Fruit fly (Drosophila melanogaster) whole organism, embryonic: ENCODE data around the gene CG3091.

Experiments
- Antp ChIP-seq: fragments of 200-800 bp; sonication (Bioruptor generic); optimal IDR thresholded peaks from 3 replicates; lab custom pipeline; 2016; ENCODE audit warnings: missing biosample characterization, missing genetic modification characterization
- CG1024 ChIP-seq: fragments of 200-800 bp; sonication (Bioruptor generic); IDR thresholded peaks from 2 replicates; pipeline ENCODE4 v1.3.6; 2022; ENCODE audit warnings: missing biosample characterization, missing genetic modification characterization
- CG12104 ChIP-seq: fragments of 200-800 bp; sonication (Bioruptor generic); optimal IDR thresholded peaks from 3 replicates; lab custom pipeline; 2016; ENCODE audit warnings: missing biosample characterization, missing genetic modification characterization
- CG12155 ChIP-seq: fragments of 200-800 bp; sonication (Bioruptor generic); optimal IDR thresholded peaks from 3 replicates; lab custom pipeline; 2016; ENCODE audit warnings: missing biosample characterization, missing genetic modification characterization
- CG12391 ChIP-seq: fragments of 200-800 bp; sonication (Bioruptor generic); optimal IDR thresholded peaks from 3 replicates; lab custom pipeline; 2018; ENCODE audit warnings: missing biosample characterization, mild to moderate bottlenecking, missing genetic modification characterization, moderate library complexity
- CG18011 ChIP-seq: fragments of 200-800 bp; sonication (Bioruptor generic); optimal IDR thresholded peaks from 2 replicates; lab custom pipeline; 2017; ENCODE audit warnings: missing biosample characterization, missing genetic modification characterization, mild to moderate bottlenecking, moderate library complexity, missing genotype
- CG1832 ChIP-seq: fragments of 200-800 bp; sonication (Bioruptor generic); optimal IDR thresholded peaks from 2 replicates; lab custom pipeline; 2017; ENCODE audit warnings: missing biosample characterization, mild to moderate bottlenecking, missing genetic modification characterization, inconsistent platforms
- CG18476 ChIP-seq: fragments of 200-800 bp; sonication (Bioruptor generic); optimal IDR thresholded peaks from 2 replicates; lab custom pipeline; 2016; ENCODE audit warnings: missing biosample characterization, mild to moderate bottlenecking, missing genetic modification characterization
- CG18764 ChIP-seq: fragments of 200-800 bp; sonication (Bioruptor generic); optimal IDR thresholded peaks from 3 replicates; lab custom pipeline; 2016; ENCODE audit warnings: missing biosample characterization, missing genetic modification characterization
- CG2199 ChIP-seq: fragments of 200-800 bp; sonication (Bioruptor generic); IDR thresholded peaks from 3 replicates; pipeline ENCODE4 v1.3.6; 2022; ENCODE audit warnings: missing biosample characterization, missing genetic modification characterization
- CG2678 ChIP-seq: fragments of 200-800 bp; sonication (Bioruptor generic); optimal IDR thresholded peaks from 3 replicates; lab custom pipeline; 2019; ENCODE audit warnings: missing biosample characterization, mild to moderate bottlenecking, missing genetic modification characterization, moderate library complexity
- CG4360 ChIP-seq: fragments of 200-800 bp; sonication (Bioruptor generic); IDR thresholded peaks from 2 replicates; pipeline ENCODE4 v1.3.6; 2022; ENCODE audit warnings: missing biosample characterization, missing genetic modification characterization
- CG4404 ChIP-seq: fragments of 200-800 bp; sonication (Bioruptor generic); IDR thresholded peaks from 2 replicates; pipeline ENCODE4 v1.3.6; 2022; ENCODE audit warnings: missing biosample characterization, missing genetic modification characterization
- CG4730 ChIP-seq: fragments of 200-800 bp; sonication (Bioruptor generic); IDR thresholded peaks from 2 replicates; pipeline ENCODE4 v1.3.6; 2022; ENCODE audit warnings: missing biosample characterization, missing genetic modification characterization
- CG7271 ChIP-seq: fragments of 200-800 bp; sonication (Bioruptor generic); optimal IDR thresholded peaks from 2 replicates; lab custom pipeline; 2018; ENCODE audit warnings: missing biosample characterization, mild to moderate bottlenecking, missing genetic modification characterization, moderate library complexity
- CTCF ChIP-seq: fragments of 200-800 bp; sonication (Bioruptor generic); optimal IDR thresholded peaks from 2 replicates; lab custom pipeline; 2017; ENCODE audit warnings: missing biosample characterization, mild to moderate bottlenecking, missing genetic modification characterization, moderate library complexity
- CrebB ChIP-seq: fragments of 200-800 bp; sonication (Bioruptor generic); optimal IDR thresholded peaks from 3 replicates; lab custom pipeline; 2018; ENCODE audit warnings: missing biosample characterization, mild to moderate bottlenecking, missing genetic modification characterization
- D19B ChIP-seq: fragments of 200-800 bp; sonication (Bioruptor generic); optimal IDR thresholded peaks from 2 replicates; lab custom pipeline; 2017; ENCODE audit warnings: missing biosample characterization, mild to moderate bottlenecking, missing genetic modification characterization
- Dad ChIP-seq: fragments of 200-800 bp; sonication (Bioruptor generic); optimal IDR thresholded peaks from 3 replicates; lab custom pipeline; 2016; ENCODE audit warnings: missing biosample characterization, missing genetic modification characterization
- Dip3 ChIP-seq: fragments of 200-800 bp; sonication (Bioruptor generic); optimal IDR thresholded peaks from 3 replicates; lab custom pipeline; 2016; ENCODE audit warnings: missing biosample characterization, missing genetic modification characterization
- Drgx ChIP-seq: fragments of 200-800 bp; sonication (Bioruptor generic); IDR thresholded peaks from 2 replicates; pipeline ENCODE4 v1.3.6; 2022; ENCODE audit warnings: missing biosample characterization, missing genetic modification characterization
- Ets97D ChIP-seq: fragments of 200-800 bp; sonication (Bioruptor generic); optimal IDR thresholded peaks from 3 replicates; lab custom pipeline; 2016; ENCODE audit warnings: missing biosample characterization, missing genetic modification characterization
- HLHmδ ChIP-seq: fragments of 200-800 bp; sonication (Bioruptor generic); optimal IDR thresholded peaks from 2 replicates; lab custom pipeline; 2018; ENCODE audit warnings: missing biosample characterization, mild to moderate bottlenecking, missing genetic modification characterization, moderate library complexity
- Hand ChIP-seq: fragments of 200-800 bp; sonication (Bioruptor generic); optimal IDR thresholded peaks from 2 replicates; lab custom pipeline; 2017; ENCODE audit warnings: mild to moderate bottlenecking, missing biosample characterization, missing genetic modification reagents, missing genetic modification characterization
- HmgD ChIP-seq: fragments of 200-800 bp; sonication (Bioruptor generic); optimal IDR thresholded peaks from 3 replicates; lab custom pipeline; 2016; ENCODE audit warnings: missing biosample characterization, missing genetic modification characterization
- Meics ChIP-seq: fragments of 200-800 bp; sonication (Bioruptor generic); optimal IDR thresholded peaks from 2 replicates; lab custom pipeline; 2017; ENCODE audit warnings: missing biosample characterization, mild to moderate bottlenecking, missing genetic modification characterization
- NC2α ChIP-seq: fragments of 200-800 bp; sonication (Bioruptor generic); optimal IDR thresholded peaks from 2 replicates; lab custom pipeline; 2016; ENCODE audit warnings: missing biosample characterization, missing genetic modification characterization
- Neu2 ChIP-seq: fragments of 200-800 bp; sonication (Bioruptor generic); optimal IDR thresholded peaks from 3 replicates; lab custom pipeline; 2016; ENCODE audit warnings: missing biosample characterization, missing genetic modification characterization, borderline replicate concordance
- Nf-YB ChIP-seq: fragments of 200-800 bp; sonication (Bioruptor generic); optimal IDR thresholded peaks from 3 replicates; lab custom pipeline; 2019; ENCODE audit warnings: missing biosample characterization, mild to moderate bottlenecking, missing genetic modification characterization, moderate library complexity
- Ptx1 ChIP-seq: fragments of 200-800 bp; sonication (Bioruptor generic); IDR thresholded peaks from 2 replicates; pipeline ENCODE4 v1.3.6; 2022; ENCODE audit warnings: missing biosample characterization, missing genetic modification characterization
- Sry-β ChIP-seq: fragments of 200-800 bp; sonication (Bioruptor generic); optimal IDR thresholded peaks from 2 replicates; lab custom pipeline; 2018; ENCODE audit warnings: missing biosample characterization, mild to moderate bottlenecking, missing genetic modification characterization, moderate library complexity
- Xrp1 ChIP-seq: fragments of 200-800 bp; sonication (Bioruptor generic); IDR thresholded peaks from 2 replicates; pipeline ENCODE4 v1.3.6; 2022; ENCODE audit warnings: missing biosample characterization, missing genetic modification characterization
- cad ChIP-seq: fragments of >200 bp; optimal IDR thresholded peaks from 2 replicates; lab custom pipeline; 2017; ENCODE audit warnings: missing biosample characterization, missing genetic modification characterization
- cas ChIP-seq: fragments of 200-800 bp; sonication (Bioruptor generic); IDR thresholded peaks from 2 replicates; pipeline ENCODE4 v1.3.6; 2022; ENCODE audit warnings: missing biosample characterization, missing genetic modification characterization
- crc ChIP-seq: fragments of 200-800 bp; sonication (Bioruptor generic); optimal IDR thresholded peaks from 2 replicates; lab custom pipeline; 2016; ENCODE audit warnings: missing biosample characterization, missing genetic modification characterization
- dan ChIP-seq: fragments of 200-800 bp; sonication (Bioruptor generic); IDR thresholded peaks from 2 replicates; pipeline ENCODE4 v1.3.6; 2022; ENCODE audit warnings: missing biosample characterization, missing genetic modification characterization
- fd3F ChIP-seq: fragments of 200-800 bp; sonication (Bioruptor generic); optimal IDR thresholded peaks from 2 replicates; lab custom pipeline; 2018; ENCODE audit warnings: missing biosample characterization, mild to moderate bottlenecking, missing genetic modification characterization, moderate library complexity
- fd64A ChIP-seq: fragments of 200-800 bp; sonication (Bioruptor generic); optimal IDR thresholded peaks from 3 replicates; lab custom pipeline; 2018; ENCODE audit warnings: missing biosample characterization, mild to moderate bottlenecking, missing genetic modification characterization
- gem ChIP-seq: fragments of 200-800 bp; sonication (Bioruptor generic); optimal IDR thresholded peaks from 2 replicates; lab custom pipeline; 2019; ENCODE audit warnings: missing biosample characterization, mild to moderate bottlenecking, missing genetic modification characterization, moderate library complexity
- hkb ChIP-seq, 2 experiments: fragments of 200-800 bp in 1 of 2; fragments of >200 bp in 1 of 2; sonication (Bioruptor generic) in 1 of 2; IDR thresholded peaks in 1 of 2; optimal IDR thresholded peaks in 1 of 2; 2 replicates each; pipeline versions ENCODE4 v1.3.6 to Lab custom; 2017 to 2022; ENCODE audit warnings: missing biosample characterization in 1 of 2, missing genetic modification characterization in 1 of 2
- hth ChIP-seq: fragments of >200 bp; optimal IDR thresholded peaks from 2 replicates; lab custom pipeline; 2017; ENCODE audit warnings: inconsistent platforms
- insv ChIP-seq, 2 experiments: fragments of 200-800 bp; sonication (Bioruptor generic); optimal IDR thresholded peaks; 3 replicates each; lab custom pipeline; 2016 to 2018; ENCODE audit warnings: missing biosample characterization in 2 of 2, missing genetic modification characterization in 2 of 2
- inv ChIP-seq: fragments of 200-800 bp; sonication (Bioruptor generic); IDR thresholded peaks from 2 replicates; pipeline ENCODE4 v1.3.6; 2022; ENCODE audit warnings: missing biosample characterization, missing genetic modification characterization; ENCODE audit not compliant: partially characterized antibody
- kah ChIP-seq: fragments of 200-800 bp; sonication (Bioruptor generic); optimal IDR thresholded peaks from 2 replicates; lab custom pipeline; 2018; ENCODE audit warnings: missing biosample characterization, mild to moderate bottlenecking, missing genetic modification characterization
- kay ChIP-seq: fragments of 200-800 bp; sonication (Bioruptor generic); optimal IDR thresholded peaks from 2 replicates; lab custom pipeline; 2016; ENCODE audit warnings: missing biosample characterization, missing genetic modification characterization
- ken ChIP-seq: fragments of 200-800 bp; sonication (Bioruptor generic); IDR thresholded peaks from 3 replicates; pipeline ENCODE4 v1.3.6; 2022; ENCODE audit warnings: missing biosample characterization, missing genetic modification characterization
- lilli ChIP-seq: fragments of 200-800 bp; sonication (Bioruptor generic); optimal IDR thresholded peaks from 3 replicates; lab custom pipeline; 2016; ENCODE audit warnings: missing biosample characterization, missing genetic modification characterization
- pfk ChIP-seq: fragments of 200-800 bp; sonication (Bioruptor generic); optimal IDR thresholded peaks from 2 replicates; lab custom pipeline; 2018; ENCODE audit warnings: missing biosample characterization, mild to moderate bottlenecking, missing genetic modification characterization, moderate library complexity
- rib ChIP-seq: fragments of 200-800 bp; sonication (Bioruptor generic); IDR thresholded peaks from 2 replicates; pipeline ENCODE4 v1.3.6; 2022; ENCODE audit warnings: missing biosample characterization, missing genetic modification characterization
- sisA ChIP-seq: fragments of 200-800 bp; sonication (Bioruptor generic); IDR thresholded peaks from 2 replicates; pipeline ENCODE4 v1.3.6; 2022; ENCODE audit warnings: missing biosample characterization, missing genetic modification characterization
- usp ChIP-seq: fragments of >200 bp; optimal IDR thresholded peaks from 2 replicates; lab custom pipeline; 2017; ENCODE audit warnings: missing biosample characterization, missing genetic modification characterization
- wek ChIP-seq: fragments of 200-800 bp; sonication (Bioruptor generic); optimal IDR thresholded peaks from 3 replicates; lab custom pipeline; 2018; ENCODE audit warnings: missing biosample characterization, mild to moderate bottlenecking, missing genetic modification characterization, moderate library complexity
- z ChIP-seq: fragments of 200-800 bp; sonication (Bioruptor generic); IDR thresholded peaks from 3 replicates; pipeline ENCODE4 v1.3.6; 2022; ENCODE audit warnings: missing biosample characterization, missing genetic modification characterization

CG3091 gene

dm6 chrX:2274704-2275199 lies 20.8 kb upstream of the CG3091 start, which contains the start of gene Grp170 (continued):
- no peak for TF ChIP-seq sisA (GFP tag; lab: Robert Waterston, UW)
- TF ChIP-seq rib (GFP tag; lab: Robert Waterston, UW) = no peak
- TF ChIP-seq kay (GFP tag; lab: Kevin White, UChicago) = no peak
- no peak for TF ChIP-seq crc (GFP tag; lab: Kevin White, UChicago)
- TF ChIP-seq CG12104 = no peak
- no peak for TF ChIP-seq Drgx (GFP tag; lab: Robert Waterston, UW)
- TF ChIP-seq z (GFP tag; lab: Robert Waterston, UW) = no peak
- TF ChIP-seq fd64A (GFP tag; lab: Kevin White, UChicago) = no peak
- peak; percentile 19 for TF ChIP-seq CTCF (GFP tag; lab: Kevin White, UChicago)
- no peak for TF ChIP-seq NC2α (GFP tag; lab: Kevin White, UChicago)
- TF ChIP-seq CG18011 (GFP tag; lab: Kevin White, UChicago) = no peak
- no peak for TF ChIP-seq Nf-YB (GFP tag; lab: Kevin White, UChicago)
- no peak for TF ChIP-seq Meics (GFP tag; lab: Kevin White, UChicago)
- no peak for TF ChIP-seq hkb (optimal IDR thresholded peaks at IDR 0.05; lab: Kevin White, UChicago)
- no peak for TF ChIP-seq hkb (GFP tag; IDR thresholded peaks at IDR 0.05; lab: Robert Waterston, UW)
- no peak for TF ChIP-seq CG1024 (GFP tag; lab: Robert Waterston, UW)
- no peak for TF ChIP-seq HLHmδ
- TF ChIP-seq CG7271 (tag; lab: Kevin White, UChicago) = no peak
- TF ChIP-seq CG12391 (tag; lab: Kevin White, UChicago) = peak; percentile 27
- TF ChIP-seq wek (GFP tag; lab: Kevin White, UChicago) = no peak
- peak; percentile 12 for TF ChIP-seq CG2678
- TF ChIP-seq pfk (GFP tag; lab: Kevin White, UChicago) = no peak
- no peak for TF ChIP-seq ken (GFP tag; lab: Robert Waterston, UW)
- TF ChIP-seq Dip3 (GFP tag; lab: Kevin White, UChicago) = peak; percentile 6
- TF ChIP-seq CG4404 (GFP tag; lab: Robert Waterston, UW) = no peak
- no peak for TF ChIP-seq usp (GFP tag; lab: Kevin White, UChicago)
- TF ChIP-seq CG2199 (GFP tag; lab: Robert Waterston, UW) = no peak
- TF ChIP-seq hth (lab: Kevin White, UChicago) = no peak
- no peak for TF ChIP-seq HmgD (GFP tag; lab: Kevin White, UChicago)
- peak; percentile 85 for TF ChIP-seq inv (GFP tag; lab: Robert Waterston, UW)
- TF ChIP-seq CG1832 (GFP tag; lab: Kevin White, UChicago) = no peak
- TF ChIP-seq kah (GFP tag; lab: Kevin White, UChicago) = no peak
- no peak for TF ChIP-seq Sry-β (GFP tag; lab: Kevin White, UChicago)
- no peak for TF ChIP-seq Ptx1 (GFP tag; lab: Robert Waterston, UW)
- no peak for TF ChIP-seq lilli (GFP tag; lab: Kevin White, UChicago)
- TF ChIP-seq fd3F (GFP tag; lab: Kevin White, UChicago) = no peak
- no peak for TF ChIP-seq CG18476 (GFP tag; lab: Kevin White, UChicago)
- TF ChIP-seq Dad (GFP tag; lab: Kevin White, UChicago) = no peak
- no peak for TF ChIP-seq CG12155
- no peak for TF ChIP-seq Hand (GFP tag; lab: Kevin White, UChicago)
- TF ChIP-seq insv (GFP tag; optimal IDR thresholded peaks at IDR 0.05; lab: Kevin White, UChicago) = no peak
- TF ChIP-seq CG4730 (GFP tag; lab: Robert Waterston, UW) = no peak
- no peak for TF ChIP-seq CrebB (tag; lab: Kevin White, UChicago)
- no peak for TF ChIP-seq Antp (GFP tag; lab: Kevin White, UChicago)
- no peak for TF ChIP-seq CG18764 (GFP tag; lab: Kevin White, UChicago)
- TF ChIP-seq Neu2 (GFP tag; lab: Kevin White, UChicago) = no peak
- no peak for TF ChIP-seq dan
- no peak for TF ChIP-seq cad (GFP tag; lab: Kevin White, UChicago)
- TF ChIP-seq CG4360 (GFP tag; lab: Robert Waterston, UW) = no peak
- TF ChIP-seq Ets97D (GFP tag; lab: Kevin White, UChicago) = peak; percentile 86
- no peak for TF ChIP-seq D19B (GFP tag; lab: Kevin White, UChicago)
- TF ChIP-seq gem (tag; lab: Kevin White, UChicago) = no peak
- no peak for TF ChIP-seq Xrp1 (GFP tag; lab: Robert Waterston, UW)
- no peak for TF ChIP-seq cas (GFP tag; lab: Robert Waterston, UW)
